Fruit fly (Drosophila melanogaster): Measurements from ENCODE around the gene CG4884.
A peak's percentile ranks its signal among the peaks of the same experiment; 100 is the strongest.

Gene CG4884

DNA sequence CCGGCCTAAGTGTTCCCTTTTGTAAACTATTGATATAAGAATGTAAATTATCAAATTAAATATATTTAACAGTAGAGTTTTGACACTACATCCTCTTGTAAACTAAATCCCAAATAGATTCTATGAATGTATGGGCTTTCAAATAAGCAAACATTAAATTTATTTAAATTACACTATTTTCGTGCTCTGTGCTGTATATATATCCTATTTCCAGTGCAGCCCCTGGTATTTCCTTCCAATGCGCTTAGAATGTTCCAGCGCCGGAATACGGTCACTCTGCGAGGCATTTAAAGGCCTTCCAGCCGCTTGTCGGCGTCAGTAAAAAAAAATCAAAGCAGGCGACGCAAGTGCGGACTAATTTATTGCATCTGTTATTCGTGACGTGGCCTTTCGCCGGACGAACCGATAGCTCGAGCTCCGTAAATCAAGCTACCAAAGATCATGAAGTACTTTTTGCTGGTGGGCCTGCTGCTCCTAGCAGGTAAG, 10.6 kb downstream of the CG4884 start, which contains the start of gene Gp93 (continued):
- TF ChIP-seq NC2α (GFP tag; optimal IDR thresholded peaks at IDR 0.05) (peak; percentile 57), Dp (GFP tag; optimal IDR thresholded peaks at IDR 0.05) (no peak), unc-4 (GFP tag; IDR thresholded peaks at IDR 0.05; ENCODE audit: partially characterized antibody) (no peak), CG5245 (GFP tag; optimal IDR thresholded peaks at IDR 0.05) (no peak), rib (GFP tag; IDR thresholded peaks at IDR 0.05) (no peak), CG11696 (GFP tag; IDR thresholded peaks at IDR 0.05) (peak; percentile 100), Hr3 (GFP tag; optimal IDR thresholded peaks at IDR 0.05) (peak; percentile 58), CG6689 (GFP tag; IDR thresholded peaks at IDR 0.05) (peak; percentile 70), CG15073 (GFP tag; optimal IDR thresholded peaks at IDR 0.05) (no peak), CG8089 (GFP tag; optimal IDR thresholded peaks at IDR 0.05) (no peak), sug (tag; optimal IDR thresholded peaks at IDR 0.05) (peak; percentile 42), slbo (GFP tag; IDR thresholded peaks at IDR 0.05) (peak; percentile 86), pros (GFP tag; optimal IDR thresholded peaks at IDR 0.05) (no peak), Lpt (GFP tag; optimal IDR thresholded peaks at IDR 0.05) (no peak), CG1602 (GFP tag; optimal IDR thresholded peaks at IDR 0.05) (peak; percentile 68), CG17328 (GFP tag; IDR thresholded peaks at IDR 0.05) (peak; percentile 67; the same call in 1 of the 2 replicates), CG10959 (GFP tag; IDR thresholded peaks at IDR 0.05) (no peak), CG17359 (tag; optimal IDR thresholded peaks at IDR 0.05) (peak; percentile 47), Trl (optimal IDR thresholded peaks at IDR 0.05) (no peak), Trl (GFP tag; optimal IDR thresholded peaks at IDR 0.05) (no peak), prd (optimal IDR thresholded peaks at IDR 0.05) (no peak), prd (GFP tag; IDR thresholded peaks at IDR 0.05) (peak; percentile 80), CG7987 (GFP tag; optimal IDR thresholded peaks at IDR 0.05) (peak; percentile 37), CG4854 (GFP tag; optimal IDR thresholded peaks at IDR 0.05) (no peak), run (tag; optimal IDR thresholded peaks at IDR 0.05) (no peak), btn (GFP tag; optimal IDR thresholded peaks at IDR 0.05) (no peak), Taf1 (GFP tag; IDR thresholded peaks at IDR 0.05) (no peak), cg (GFP tag; optimal IDR thresholded peaks at IDR 0.05) (no peak), Meics (GFP tag; optimal IDR thresholded peaks at IDR 0.05) (peak; percentile 53), Hand (GFP tag; optimal IDR thresholded peaks at IDR 0.05) (peak; percentile 19), danr (GFP tag; IDR thresholded peaks at IDR 0.05) (peak; percentile 48; the same call in 1 of the 2 replicates), Kr (GFP tag; optimal IDR thresholded peaks at IDR 0.05) (no peak), tll (GFP tag; optimal IDR thresholded peaks at IDR 0.05) (no peak), tio (GFP tag; optimal IDR thresholded peaks at IDR 0.05) (no peak), pho (GFP tag; optimal IDR thresholded peaks at IDR 0.05) (peak; percentile 15), Bteb2 (GFP tag; optimal IDR thresholded peaks at IDR 0.05) (peak; percentile 48), gce (GFP tag; IDR thresholded peaks at IDR 0.05) (0 out of 3 replicates have a peak, but pooled peaks have one; percentile 36), chif (GFP tag; optimal IDR thresholded peaks at IDR 0.05) (peak; percentile 28 to 36), mirr (GFP tag; optimal IDR thresholded peaks at IDR 0.05) (peak; percentile 9), CG33557 (GFP tag; optimal IDR thresholded peaks at IDR 0.05) (peak; percentile 45), ro (GFP tag; IDR thresholded peaks at IDR 0.05) (peak; percentile 45; the same call in 1 of the 2 replicates), Six4 (GFP tag; optimal IDR thresholded peaks at IDR 0.05) (peak; percentile 51), chm (GFP tag; IDR thresholded peaks at IDR 0.05) (peak; percentile 59; the same call in 1 of the 2 replicates), Myb (GFP tag; optimal IDR thresholded peaks at IDR 0.05) (no peak), BtbVII (GFP tag; optimal IDR thresholded peaks at IDR 0.05) (no peak), Drgx (GFP tag; IDR thresholded peaks at IDR 0.05) (peak; percentile 29; the same call in 1 of the 2 replicates), wor (GFP tag; IDR thresholded peaks at IDR 0.05) (0 out of 2 replicates have a peak, but pooled peaks have one; percentile 19), CG9876 (GFP tag; optimal IDR thresholded peaks at IDR 0.05) (no peak), Hr39 (optimal IDR thresholded peaks at IDR 0.05) (no peak), cato (GFP tag; optimal IDR thresholded peaks at IDR 0.05; ENCODE audit: borderline replicate concordance) (peak; percentile 3), CG17186 (GFP tag; optimal IDR thresholded peaks at IDR 0.05) (no peak), jumu (GFP tag; optimal IDR thresholded peaks at IDR 0.05) (no peak)
